Fruit fly (Drosophila melanogaster): ENCODE measurements around the gene CG11841.
A peak's percentile ranks its signal among the peaks of the same experiment; 100 is the strongest.

CG11841 gene

DNA sequence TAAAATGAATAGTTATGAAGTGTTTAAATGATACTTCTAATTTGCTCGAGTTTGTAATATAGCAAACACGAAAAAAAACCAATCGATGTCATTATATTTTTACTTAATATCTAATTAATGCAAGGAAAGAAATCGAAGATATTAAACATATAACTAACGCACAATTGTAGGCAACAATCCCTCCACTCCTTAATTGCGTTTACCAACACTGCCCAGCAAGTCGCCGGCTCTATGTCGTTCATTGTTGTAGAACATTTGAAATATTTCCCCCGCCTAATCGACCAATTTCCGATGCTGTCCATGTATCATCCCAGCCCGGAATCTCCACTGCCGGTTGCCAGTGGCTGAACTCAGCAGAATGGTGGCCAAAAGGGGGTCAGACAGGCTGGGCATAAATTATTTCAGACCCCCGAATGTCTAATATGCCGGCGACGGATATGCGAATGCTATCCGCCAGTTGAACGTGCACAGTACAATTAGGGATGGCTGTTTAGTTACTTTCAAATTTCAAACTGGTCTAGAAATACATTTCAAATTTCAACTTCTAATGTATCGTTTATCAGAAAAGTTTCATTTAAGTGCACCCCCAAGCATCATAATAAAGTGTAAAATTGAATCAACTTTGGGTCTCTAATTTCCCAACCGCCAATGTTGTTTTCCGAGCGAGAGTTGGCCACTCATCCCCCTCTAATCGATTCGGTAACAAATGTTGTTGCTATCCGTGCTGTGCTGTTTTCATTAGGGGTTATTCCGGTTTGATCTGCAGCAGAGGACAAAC is 17.8 kb downstream of the CG11841 start (continued):
- no peak for TF ChIP-seq HLH54F (GFP tag; optimal IDR thresholded peaks at IDR 0.05)
- peak; percentile 57 for TF ChIP-seq NfI (GFP tag; optimal IDR thresholded peaks at IDR 0.05)
- peak; percentile 26 for TF ChIP-seq Hsf (GFP tag; optimal IDR thresholded peaks at IDR 0.05)
- TF ChIP-seq Bgb (GFP tag; IDR thresholded peaks at IDR 0.05; ENCODE audit: partially characterized antibody): no peak
- no peak for TF ChIP-seq hb (GFP tag; IDR thresholded peaks at IDR 0.05; ENCODE audit: partially characterized antibody)
- no peak for TF ChIP-seq bowl (GFP tag; IDR thresholded peaks at IDR 0.05)
- peak; percentile 52 for TF ChIP-seq Fer1 (GFP tag; optimal IDR thresholded peaks at IDR 0.05)
- TF ChIP-seq MESR4 (GFP tag; optimal IDR thresholded peaks at IDR 0.05): no peak
- peak; percentile 60 for TF ChIP-seq CG10267 (tag; optimal IDR thresholded peaks at IDR 0.05)
- TF ChIP-seq CG6854 (GFP tag; optimal IDR thresholded peaks at IDR 0.05): no peak
- TF ChIP-seq crp (GFP tag; optimal IDR thresholded peaks at IDR 0.05): no peak
- TF ChIP-seq PHDP (tag; optimal IDR thresholded peaks at IDR 0.05): peak; percentile 39
- TF ChIP-seq z (GFP tag; IDR thresholded peaks at IDR 0.05): no peak
- no peak; the same call in 1 of the 2 replicates for TF ChIP-seq chm (GFP tag; IDR thresholded peaks at IDR 0.05)
- peak; percentile 22 for TF ChIP-seq scrt (GFP tag; optimal IDR thresholded peaks at IDR 0.05)
- TF ChIP-seq lbe (GFP tag; optimal IDR thresholded peaks at IDR 0.05): no peak
- peak; percentile 32 for TF ChIP-seq CG13894 (tag; optimal IDR thresholded peaks at IDR 0.05)
- TF ChIP-seq CG10959 (GFP tag; IDR thresholded peaks at IDR 0.05): no peak
- TF ChIP-seq CG17328 (GFP tag; IDR thresholded peaks at IDR 0.05): no peak
- TF ChIP-seq CG12659 (GFP tag; optimal IDR thresholded peaks at IDR 0.05): peak; percentile 26
- no peak for TF ChIP-seq CG12155 (GFP tag; optimal IDR thresholded peaks at IDR 0.05)
- no peak for TF ChIP-seq pfk (GFP tag; optimal IDR thresholded peaks at IDR 0.05)
- no peak for TF ChIP-seq croc (GFP tag; conservative IDR thresholded peaks at IDR 0.05)
- no peak for TF ChIP-seq otp (GFP tag; IDR thresholded peaks at IDR 0.05)
- TF ChIP-seq CG9817 (tag; optimal IDR thresholded peaks at IDR 0.05): peak; percentile 42
- no peak for TF ChIP-seq CG2116 (GFP tag; optimal IDR thresholded peaks at IDR 0.05)
- TF ChIP-seq CG32767 (GFP tag; IDR thresholded peaks at IDR 0.05): no peak
- TF ChIP-seq Chrac-16 (GFP tag; optimal IDR thresholded peaks at IDR 0.05): no peak
- TF ChIP-seq Lpt (GFP tag; optimal IDR thresholded peaks at IDR 0.05): no peak
- peak; percentile 49 for TF ChIP-seq Fer3 (tag; optimal IDR thresholded peaks at IDR 0.05)
- 0 out of 2 replicates have a peak, but pooled peaks have one; percentile 22 for TF ChIP-seq wor (GFP tag; IDR thresholded peaks at IDR 0.05)
- no peak for TF ChIP-seq trem (tag; optimal IDR thresholded peaks at IDR 0.05)
- no peak for TF ChIP-seq Camta (GFP tag; optimal IDR thresholded peaks at IDR 0.05)
- TF ChIP-seq H15 (GFP tag; IDR thresholded peaks at IDR 0.05): no peak
- peak; percentile 71; the same call in 1 of the 3 replicates for TF ChIP-seq CG11695 (GFP tag; IDR thresholded peaks at IDR 0.05)
- no peak for TF ChIP-seq Elba2 (GFP tag; optimal IDR thresholded peaks at IDR 0.05)
- no peak for TF ChIP-seq inv (GFP tag; IDR thresholded peaks at IDR 0.05; ENCODE audit: partially characterized antibody)
- peak; percentile 45 for TF ChIP-seq bab2 (GFP tag; optimal IDR thresholded peaks at IDR 0.05)
- peak; percentile 69 for TF ChIP-seq CG2120 (GFP tag; optimal IDR thresholded peaks at IDR 0.05)
- no peak for TF ChIP-seq CG10543 (GFP tag; optimal IDR thresholded peaks at IDR 0.05)
- no peak for TF ChIP-seq wdn (GFP tag; IDR thresholded peaks at IDR 0.05)
- TF ChIP-seq CG7963 (GFP tag; IDR thresholded peaks at IDR 0.05; ENCODE audit: partially characterized antibody): no peak
- no peak for TF ChIP-seq CG11085 (GFP tag; IDR thresholded peaks at IDR 0.05)
- TF ChIP-seq CG4854 (GFP tag; optimal IDR thresholded peaks at IDR 0.05): no peak
- TF ChIP-seq CG13287 (GFP tag; IDR thresholded peaks at IDR 0.05; ENCODE audit: partially characterized antibody): no peak
- no peak for TF ChIP-seq CG6791 (GFP tag; IDR thresholded peaks at IDR 0.05; ENCODE audit: partially characterized antibody)
- no peak for TF ChIP-seq CG7786 (GFP tag; optimal IDR thresholded peaks at IDR 0.05)
- TF ChIP-seq CG14667 (GFP tag; IDR thresholded peaks at IDR 0.05): peak; percentile 8; the same call in 1 of the 2 replicates
- no peak for TF ChIP-seq gcm2 (GFP tag; optimal IDR thresholded peaks at IDR 0.05)
